Worm (Caenorhabditis elegans): Measurements from ENCODE around the gene F25E5.5.

DNA sequence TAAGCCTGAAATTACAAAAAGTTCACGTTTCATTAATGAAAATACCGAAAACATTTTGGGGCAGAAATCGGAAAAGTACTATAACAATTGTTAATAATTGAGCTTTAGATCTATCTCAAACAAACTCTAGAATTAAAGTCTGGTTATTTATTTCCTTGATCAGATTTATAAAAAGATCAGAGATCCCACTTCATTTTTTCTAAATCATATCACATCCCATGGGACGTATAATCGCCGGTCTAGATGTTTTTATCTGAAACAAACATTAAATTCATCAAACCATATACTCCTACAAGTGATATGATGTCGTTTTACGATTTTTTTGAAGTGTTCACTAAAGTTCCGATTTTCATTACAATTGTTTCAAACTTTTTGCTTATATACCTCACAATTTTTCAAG is 35.4 kb upstream of the F25E5.5 start, which contains the start of gene str-41:
- TF ChIP-seq blmp-1 (tag; optimal IDR thresholded peaks at IDR 0.05) (no peak), ztf-11 (tag; optimal IDR thresholded peaks at IDR 0.05) (no peak), ces-1 (GFP tag; optimal IDR thresholded peaks at IDR 0.05) (no peak), lin-13 (tag; optimal IDR thresholded peaks at IDR 0.05) (no peak), nhr-76 (tag; optimal IDR thresholded peaks at IDR 0.05) (no peak), nhr-28 (tag; optimal IDR thresholded peaks at IDR 0.05) (no peak)
